Fruit fly (Drosophila melanogaster) whole organism: ENCODE measurements around the gene bt.

Source experiments
- CG8478 ChIP-seq: fragments of >200 bp; optimal IDR thresholded peaks from 2 replicates; lab custom pipeline; 2018; ENCODE audit warnings: inconsistent platforms
- EcR ChIP-seq, 2 experiments: fragments of >200 bp; optimal IDR thresholded peaks; 2 replicates each; lab custom pipeline; 2017; ENCODE audit warnings: missing biosample characterization in 2 of 2, missing genetic modification characterization in 2 of 2, missing genetic modification reagents in 2 of 2
- pan ChIP-seq: fragments of >200 bp; optimal IDR thresholded peaks from 2 replicates; lab custom pipeline; 2017
- psq ChIP-seq: fragments of >200 bp; optimal IDR thresholded peaks from 2 replicates; lab custom pipeline; 2017
- usp ChIP-seq: fragments of >200 bp; optimal IDR thresholded peaks from 2 replicates; lab custom pipeline; 2017; ENCODE audit warnings: missing biosample characterization, missing genetic modification characterization, mixed read lengths

DNA sequence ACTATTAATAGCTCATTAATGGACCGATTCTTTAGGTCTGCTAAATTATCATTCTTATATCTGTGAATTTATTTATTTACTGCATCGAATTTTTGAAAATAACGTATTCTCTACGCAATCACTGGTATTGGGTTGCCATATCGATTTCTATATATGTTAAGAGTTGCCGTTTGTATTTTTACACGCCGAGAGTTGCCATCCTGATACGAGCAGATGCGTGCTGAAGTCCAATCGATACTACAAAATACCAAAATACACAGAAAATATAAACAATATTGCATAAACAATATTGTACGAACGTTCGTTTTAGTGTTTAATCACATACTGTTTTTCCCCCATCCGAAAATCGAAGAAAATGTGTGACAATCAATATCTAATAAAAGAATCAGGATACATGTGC lies 26.7 kb upstream of the bt start, which contains the start of gene ey:
- TF ChIP-seq EcR (GFP tag; optimal IDR thresholded peaks at IDR 0.05; lab: Kevin White, UChicago) (no peak), psq (lab: Kevin White, UChicago) (no peak), usp (GFP tag; lab: Kevin White, UChicago) (no peak), pan (lab: Kevin White, UChicago) (no peak), CG8478 (lab: Kevin White, UChicago) (no peak)
